Fruit fly (Drosophila melanogaster) whole organism, pupa: ENCODE results near the gene CG17350.

Experiments used
- CG10348 ChIP-seq: fragments of 200-800 bp; sonication (Bioruptor generic); IDR thresholded peaks from 2 replicates; pipeline ENCODE4 v1.3.6; 2022; ENCODE audit warnings: missing biosample characterization, missing genetic modification characterization
- CG12605 ChIP-seq: fragments of 200-800 bp; sonication (Bioruptor generic); IDR thresholded peaks from 2 replicates; pipeline ENCODE4 v1.3.6; 2022; ENCODE audit warnings: missing biosample characterization, missing genetic modification characterization
- CG14655 ChIP-seq: fragments of 200-800 bp; sonication (Bioruptor generic); optimal IDR thresholded peaks from 3 replicates; lab custom pipeline; 2017; ENCODE audit warnings: mild to moderate bottlenecking, missing biosample characterization, missing genetic modification reagents, missing genetic modification characterization
- CG32121 ChIP-seq: fragments of 200-800 bp; sonication (Bioruptor generic); IDR thresholded peaks from 2 replicates; pipeline ENCODE4 v1.3.6; 2022; ENCODE audit warnings: missing biosample characterization, missing genetic modification characterization
- CG8301 ChIP-seq: fragments of 200-800 bp; sonication (Bioruptor generic); optimal IDR thresholded peaks from 2 replicates; lab custom pipeline; 2018; ENCODE audit warnings: missing biosample characterization, mild to moderate bottlenecking, missing genetic modification characterization
- EcR ChIP-seq: fragments of 200-800 bp; sonication (Bioruptor generic); optimal IDR thresholded peaks from 3 replicates; lab custom pipeline; 2019; ENCODE audit warnings: missing biosample characterization, missing genetic modification characterization, mild to moderate bottlenecking, moderate library complexity, missing genetic modification reagents
- Ets98B ChIP-seq: fragments of 200-800 bp; sonication (Bioruptor generic); IDR thresholded peaks from 2 replicates; pipeline ENCODE4 v1.3.6; 2022; ENCODE audit warnings: missing biosample characterization, missing genetic modification characterization
- Pif1B ChIP-seq: fragments of 200-800 bp; sonication (Bioruptor generic); optimal IDR thresholded peaks from 3 replicates; lab custom pipeline; 2016; ENCODE audit warnings: missing biosample characterization, missing genetic modification characterization
- Snoo ChIP-seq: fragments of 200-800 bp; sonication (Bioruptor generic); optimal IDR thresholded peaks from 3 replicates; lab custom pipeline; 2017; ENCODE audit warnings: missing biosample characterization, mild to moderate bottlenecking, missing genetic modification characterization, inconsistent platforms
- rn ChIP-seq: fragments of 200-800 bp; sonication (Bioruptor generic); IDR thresholded peaks from 2 replicates; pipeline ENCODE4 v1.3.6; 2022; ENCODE audit warnings: missing biosample characterization, missing genetic modification characterization

- TF ChIP-seq CG14655 (no peak), EcR (peak; percentile 58), rn (GFP tag; lab: Robert Waterston, UW) (no peak), CG8301 (no peak), CG10348 (GFP tag; lab: Robert Waterston, UW) (no peak), Ets98B (GFP tag; lab: Robert Waterston, UW) (no peak), CG32121 (GFP tag; lab: Robert Waterston, UW) (no peak), Snoo (tag; lab: Kevin White, UChicago) (no peak), Pif1B (GFP tag; lab: Kevin White, UChicago) (no peak), CG12605 (GFP tag; lab: Robert Waterston, UW) (peak; percentile 38; the same call in 1 of the 2 replicates)
These were observed 44.4 kb downstream of the CG17350 start for dm6 chr2L:19425105-19425504.
